Worm (Caenorhabditis elegans): ENCODE results near the gene aat-6.

- TF ChIP-seq mdt-29 (GFP tag; IDR thresholded peaks at IDR 0.05): no peak
- TF ChIP-seq snpc-4 (tag; optimal IDR thresholded peaks at IDR 0.05): no peak
- TF ChIP-seq nhr-77 (tag; optimal IDR thresholded peaks at IDR 0.05): no peak
- no peak for TF ChIP-seq lin-13 (GFP tag; optimal IDR thresholded peaks at IDR 0.05)
- TF ChIP-seq pha-4 (GFP tag; IDR thresholded peaks at IDR 0.05): no peak
- no peak for TF ChIP-seq pha-4 (tag; optimal IDR thresholded peaks at IDR 0.05)
- no peak for TF ChIP-seq unc-130 (GFP tag; optimal IDR thresholded peaks at IDR 0.05)
- TF ChIP-seq vab-7 (GFP tag; IDR thresholded peaks at IDR 0.05): no peak
- TF ChIP-seq skn-1 (tag; optimal IDR thresholded peaks at IDR 0.05): no peak
- no peak for TF ChIP-seq nhr-11 (tag; optimal IDR thresholded peaks at IDR 0.05)
- TF ChIP-seq lim-7 (GFP tag; IDR thresholded peaks at IDR 0.05): no peak
Observed at ce11 chrV:11492456-11492855, 22.0 kb upstream of the aat-6 start, which contains the start of gene T11F9.21.
